Fruit fly (Drosophila melanogaster): Measurements from ENCODE around the gene CG14442.
A peak's percentile ranks its signal among the peaks of the same experiment; 100 is the strongest.

Gene CG14442

dm6 chrX:6710665-6711064, 15.9 kb upstream of the CG14442 start:
- TF ChIP-seq lola (GFP tag; optimal IDR thresholded peaks at IDR 0.05) = no peak
- no peak for TF ChIP-seq GATAd (GFP tag; optimal IDR thresholded peaks at IDR 0.05)

DNA sequence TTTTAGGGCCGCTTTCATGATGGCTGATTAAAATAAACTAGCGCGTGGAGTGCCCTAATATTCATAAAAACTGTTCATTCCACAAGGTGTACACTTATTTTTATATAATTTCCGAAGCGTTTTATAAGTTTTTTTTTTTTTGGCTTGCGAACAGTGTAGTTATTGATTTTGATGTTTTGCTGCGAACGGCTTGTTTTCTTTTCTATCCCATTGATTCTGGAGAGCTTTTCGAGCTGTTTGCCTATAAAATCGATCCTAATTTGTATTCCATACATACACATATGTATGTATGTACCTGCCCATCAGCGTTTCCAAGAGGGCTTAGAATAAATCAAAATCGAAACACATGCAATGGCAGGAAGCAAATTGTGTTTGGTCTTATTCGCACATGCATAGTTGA, 15.5 kb upstream of the CG14442 start:
- TF ChIP-seq Sp1 (GFP tag; optimal IDR thresholded peaks at IDR 0.05) (no peak), dsf (GFP tag; optimal IDR thresholded peaks at IDR 0.05; ENCODE audit: borderline replicate concordance) (no peak), brk (GFP tag; optimal IDR thresholded peaks at IDR 0.05) (no peak), Mio (GFP tag; optimal IDR thresholded peaks at IDR 0.05) (no peak)

- TF ChIP-seq CG9705 (GFP tag; optimal IDR thresholded peaks at IDR 0.05) (no peak), Abd-B (GFP tag; optimal IDR thresholded peaks at IDR 0.05) (no peak), GATAd (GFP tag; optimal IDR thresholded peaks at IDR 0.05) (no peak), Hr78 (GFP tag; optimal IDR thresholded peaks at IDR 0.05) (no peak), Myc (optimal IDR thresholded peaks at IDR 0.05) (no peak), psq (GFP tag; optimal IDR thresholded peaks at IDR 0.05) (no peak), pan (optimal IDR thresholded peaks at IDR 0.05) (no peak), h (GFP tag; optimal IDR thresholded peaks at IDR 0.05) (no peak), dl (GFP tag; optimal IDR thresholded peaks at IDR 0.05; ENCODE audit: insufficient read depth in 1 of 2, partially characterized antibody in 2 of 2) (no peak), sv (GFP tag; optimal IDR thresholded peaks at IDR 0.05) (no peak)
Observed at dm6 chrX:6709252-6710037, 14.6 kb upstream of the CG14442 start.

DNA sequence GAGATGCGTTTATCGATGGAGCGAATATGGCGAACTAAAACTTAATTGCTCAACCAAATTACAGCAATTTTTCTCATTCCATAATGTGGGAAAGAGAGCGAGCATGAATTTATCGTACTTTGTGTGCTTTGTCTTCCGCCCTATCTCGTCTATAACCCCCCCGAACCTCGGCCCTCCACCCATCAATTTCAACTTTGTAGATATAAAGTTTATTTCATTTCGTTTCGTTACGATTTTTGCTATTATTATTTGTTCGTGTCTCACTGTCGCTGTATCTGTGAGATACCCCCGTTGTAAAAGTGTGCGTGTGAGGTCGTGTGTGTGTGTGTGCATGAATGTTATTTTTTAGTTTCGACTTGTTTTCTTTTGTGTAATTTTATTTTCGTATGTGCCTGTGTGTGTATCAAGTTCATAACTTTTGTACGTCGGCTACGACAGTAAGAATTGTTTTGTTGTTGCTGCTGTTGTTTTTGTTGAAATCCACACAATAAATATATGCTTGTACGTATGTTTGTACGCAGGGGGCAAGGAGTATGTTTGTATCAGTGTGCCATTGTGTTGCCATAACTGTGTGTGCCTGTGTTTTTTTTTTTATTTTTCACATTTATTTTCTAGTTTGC, 13.9 kb upstream of the CG14442 start:
- TF ChIP-seq sv (GFP tag; optimal IDR thresholded peaks at IDR 0.05) = no peak
- no peak for TF ChIP-seq Mio (GFP tag; optimal IDR thresholded peaks at IDR 0.05)
- TF ChIP-seq sage (GFP tag; optimal IDR thresholded peaks at IDR 0.05) = no peak
- TF ChIP-seq dsf (GFP tag; optimal IDR thresholded peaks at IDR 0.05; ENCODE audit: borderline replicate concordance) = no peak
- TF ChIP-seq foxo (GFP tag; optimal IDR thresholded peaks at IDR 0.05) = no peak
- TF ChIP-seq Hr78 (GFP tag; optimal IDR thresholded peaks at IDR 0.05) = no peak
- no peak for TF ChIP-seq h (GFP tag; optimal IDR thresholded peaks at IDR 0.05)
- no peak for TF ChIP-seq pan (optimal IDR thresholded peaks at IDR 0.05)
- no peak for TF ChIP-seq psq (GFP tag; optimal IDR thresholded peaks at IDR 0.05)
- no peak for TF ChIP-seq ey (GFP tag; optimal IDR thresholded peaks at IDR 0.05)
- TF ChIP-seq Myc (optimal IDR thresholded peaks at IDR 0.05) = no peak
- no peak for TF ChIP-seq Dfd (GFP tag; optimal IDR thresholded peaks at IDR 0.05)
- TF ChIP-seq Sp1 (GFP tag; optimal IDR thresholded peaks at IDR 0.05) = no peak
- TF ChIP-seq HLH106 (tag; optimal IDR thresholded peaks at IDR 0.05) = no peak
- TF ChIP-seq Hnf4 (GFP tag; optimal IDR thresholded peaks at IDR 0.05) = no peak
- no peak for TF ChIP-seq brk (GFP tag; optimal IDR thresholded peaks at IDR 0.05)
- no peak for TF ChIP-seq OdsH (GFP tag; optimal IDR thresholded peaks at IDR 0.05)
- no peak for TF ChIP-seq Vsx2 (GFP tag; optimal IDR thresholded peaks at IDR 0.05; ENCODE audit: partially characterized antibody)
- TF ChIP-seq usp (GFP tag; optimal IDR thresholded peaks at IDR 0.05) = no peak
- TF ChIP-seq rgr (GFP tag; optimal IDR thresholded peaks at IDR 0.05) = no peak

- TF ChIP-seq sage (GFP tag; optimal IDR thresholded peaks at IDR 0.05) = no peak
- no peak for TF ChIP-seq usp (GFP tag; optimal IDR thresholded peaks at IDR 0.05)
- peak; percentile 25 for TF ChIP-seq Dif (GFP tag; optimal IDR thresholded peaks at IDR 0.05; ENCODE audit: partially characterized antibody)
- TF ChIP-seq woc (GFP tag; optimal IDR thresholded peaks at IDR 0.05) = no peak
Observed at dm6 chrX:6708138-6708537, 13.3 kb upstream of the CG14442 start.

- TF ChIP-seq Jra (GFP tag; optimal IDR thresholded peaks at IDR 0.05) (no peak), lola (GFP tag; optimal IDR thresholded peaks at IDR 0.05) (no peak), usp (GFP tag; optimal IDR thresholded peaks at IDR 0.05) (no peak), sv (GFP tag; optimal IDR thresholded peaks at IDR 0.05) (no peak)
Observed at dm6 chrX:6706570-6707306, 11.9 kb upstream of the CG14442 start.
